Fruit fly (Drosophila melanogaster) whole organism, prepupa: ENCODE data around the gene EndoA.

Experiments used
- Blimp-1 ChIP-seq: fragments of 200-800 bp; sonication (Bioruptor generic); optimal IDR thresholded peaks from 3 replicates; lab custom pipeline; 2017; ENCODE audit warnings: missing biosample characterization, missing genetic modification characterization, mild to moderate bottlenecking, moderate library complexity, missing genetic modification reagents
- CG10669 ChIP-seq: fragments of 200-800 bp; sonication (Bioruptor generic); optimal IDR thresholded peaks from 3 replicates; lab custom pipeline; 2018; ENCODE audit warnings: missing biosample characterization, mild to moderate bottlenecking, missing genetic modification characterization, moderate library complexity
- CG11294 ChIP-seq: fragments of 200-800 bp; sonication (Bioruptor generic); IDR thresholded peaks from 2 replicates; pipeline ENCODE4 v1.3.6; 2022; ENCODE audit warnings: missing biosample characterization, missing genetic modification characterization
- CG11902 ChIP-seq: fragments of 200-800 bp; sonication (Bioruptor generic); optimal IDR thresholded peaks from 3 replicates; lab custom pipeline; 2016; ENCODE audit warnings: missing biosample characterization, missing genetic modification characterization
- CG1621 ChIP-seq: fragments of 200-800 bp; sonication (Bioruptor generic); optimal IDR thresholded peaks from 3 replicates; lab custom pipeline; 2018; ENCODE audit warnings: missing biosample characterization, mild to moderate bottlenecking, missing genetic modification characterization
- CG16779 ChIP-seq: fragments of 200-800 bp; sonication (Bioruptor generic); optimal IDR thresholded peaks from 3 replicates; lab custom pipeline; 2017; ENCODE audit warnings: missing biosample characterization, mild to moderate bottlenecking, missing genetic modification characterization
- CG3032 ChIP-seq: fragments of 200-800 bp; optimal IDR thresholded peaks from 2 replicates; lab custom pipeline; 2019; ENCODE audit warnings: missing biosample characterization, mild to moderate bottlenecking, missing genetic modification characterization, moderate library complexity
- CG31627 ChIP-seq: fragments of 200-800 bp; sonication (Bioruptor generic); optimal IDR thresholded peaks from 3 replicates; lab custom pipeline; 2016; ENCODE audit warnings: missing biosample characterization, missing genetic modification characterization
- CG32006 ChIP-seq: fragments of 200-800 bp; sonication (Bioruptor generic); optimal IDR thresholded peaks from 3 replicates; lab custom pipeline; 2017; ENCODE audit warnings: missing biosample characterization, mild to moderate bottlenecking, missing genetic modification characterization
- CG3919 ChIP-seq: fragments of 200-800 bp; sonication (Bioruptor generic); optimal IDR thresholded peaks from 3 replicates; lab custom pipeline; 2016; ENCODE audit warnings: missing biosample characterization, missing genetic modification characterization
- CG4318 ChIP-seq: fragments of 200-800 bp; sonication (Bioruptor generic); optimal IDR thresholded peaks from 3 replicates; lab custom pipeline; 2017; ENCODE audit warnings: missing biosample characterization, mild to moderate bottlenecking, missing genetic modification characterization
- CG6276 ChIP-seq: fragments of 200-800 bp; sonication (Bioruptor generic); optimal IDR thresholded peaks from 2 replicates; lab custom pipeline; 2017; ENCODE audit warnings: missing biosample characterization, mild to moderate bottlenecking, missing genetic modification characterization
- CG6792 ChIP-seq: fragments of 200-800 bp; sonication (Bioruptor generic); optimal IDR thresholded peaks from 3 replicates; lab custom pipeline; 2016; ENCODE audit warnings: missing biosample characterization, missing genetic modification characterization
- CG6808 ChIP-seq: fragments of 200-800 bp; sonication (Bioruptor generic); optimal IDR thresholded peaks from 3 replicates; lab custom pipeline; 2017; ENCODE audit warnings: missing biosample characterization, missing genetic modification characterization, mild to moderate bottlenecking, moderate library complexity, missing genetic modification reagents
- CG6854 ChIP-seq: fragments of 200-800 bp; sonication (Bioruptor generic); optimal IDR thresholded peaks from 2 replicates; lab custom pipeline; 2017; ENCODE audit warnings: missing biosample characterization, mild to moderate bottlenecking, missing genetic modification characterization
- CG8319 ChIP-seq: fragments of 200-800 bp; sonication (Bioruptor generic); optimal IDR thresholded peaks from 3 replicates; lab custom pipeline; 2016; ENCODE audit warnings: missing biosample characterization, missing genetic modification characterization
- CG8632 ChIP-seq: fragments of 200-800 bp; sonication (Bioruptor generic); optimal IDR thresholded peaks from 3 replicates; lab custom pipeline; 2016; ENCODE audit warnings: missing biosample characterization, missing genetic modification characterization
- CG9139 ChIP-seq: fragments of 200-800 bp; sonication (Bioruptor generic); optimal IDR thresholded peaks from 3 replicates; lab custom pipeline; 2017; ENCODE audit warnings: missing biosample characterization, mild to moderate bottlenecking, missing genetic modification characterization
- Eip78C ChIP-seq: fragments of 200-800 bp; sonication (Bioruptor generic); peaks from one replicate; lab custom pipeline; 2016; ENCODE audit warnings: missing biosample characterization, missing genetic modification characterization
- Eip93F ChIP-seq: fragments of 200-800 bp; sonication (Bioruptor generic); optimal IDR thresholded peaks from 2 replicates; lab custom pipeline; 2016; ENCODE audit warnings: missing biosample characterization, mild to moderate bottlenecking, missing genetic modification characterization
- Ets21C ChIP-seq: fragments of 200-800 bp; sonication (Bioruptor generic); optimal IDR thresholded peaks from 3 replicates; lab custom pipeline; 2016; ENCODE audit warnings: missing biosample characterization, missing genetic modification characterization
- Ets96B ChIP-seq: fragments of 200-800 bp; optimal IDR thresholded peaks from 2 replicates; lab custom pipeline; 2019; ENCODE audit warnings: missing biosample characterization, mild to moderate bottlenecking, missing genetic modification characterization, moderate library complexity
- Gug ChIP-seq: fragments of 200-800 bp; sonication (Bioruptor generic); IDR thresholded peaks from 2 replicates; pipeline ENCODE4 v1.3.6; 2022; ENCODE audit warnings: missing biosample characterization, missing genetic modification characterization
- Hr39 ChIP-seq: fragments of 200-800 bp; sonication (Bioruptor generic); optimal IDR thresholded peaks from 2 replicates; lab custom pipeline; 2016; ENCODE audit warnings: missing biosample characterization, missing genetic modification characterization
- Hr4 ChIP-seq: fragments of 200-800 bp; sonication (Bioruptor generic); optimal IDR thresholded peaks from 3 replicates; lab custom pipeline; 2016; ENCODE audit warnings: missing biosample characterization, missing genetic modification characterization
- Lpt ChIP-seq: fragments of 200-800 bp; sonication (Bioruptor generic); optimal IDR thresholded peaks from 3 replicates; lab custom pipeline; 2016; ENCODE audit warnings: missing biosample characterization, missing genetic modification characterization
- Met ChIP-seq: fragments of 200-800 bp; sonication (Bioruptor generic); optimal IDR thresholded peaks from 3 replicates; lab custom pipeline; 2016; ENCODE audit warnings: missing biosample characterization, missing genetic modification characterization
- OdsH ChIP-seq: fragments of 200-800 bp; sonication (Bioruptor generic); optimal IDR thresholded peaks from 3 replicates; lab custom pipeline; 2016; ENCODE audit warnings: missing biosample characterization, missing genetic modification characterization
- Smox ChIP-seq: fragments of 200-800 bp; sonication (Bioruptor generic); optimal IDR thresholded peaks from 3 replicates; lab custom pipeline; 2016; ENCODE audit warnings: missing biosample characterization, missing genetic modification characterization
- Sox102F ChIP-seq: fragments of 200-800 bp; sonication (Bioruptor generic); optimal IDR thresholded peaks from 2 replicates; lab custom pipeline; 2016; ENCODE audit warnings: missing biosample characterization, mild to moderate bottlenecking, missing genetic modification characterization
- Sox15 ChIP-seq: fragments of 200-800 bp; sonication (Bioruptor generic); optimal IDR thresholded peaks from 3 replicates; lab custom pipeline; 2016; ENCODE audit warnings: missing biosample characterization, missing genetic modification characterization
- achi ChIP-seq: fragments of 200-800 bp; sonication (Bioruptor generic); optimal IDR thresholded peaks from 3 replicates; lab custom pipeline; 2016; ENCODE audit warnings: missing biosample characterization, missing genetic modification characterization
- acj6 ChIP-seq: fragments of 200-800 bp; sonication (Bioruptor generic); optimal IDR thresholded peaks from 3 replicates; lab custom pipeline; 2016; ENCODE audit warnings: missing biosample characterization, missing genetic modification characterization
- cyc ChIP-seq: fragments of 200-800 bp; sonication (Bioruptor generic); optimal IDR thresholded peaks from 3 replicates; lab custom pipeline; 2016; ENCODE audit warnings: missing biosample characterization, missing genetic modification characterization
- dac ChIP-seq: fragments of 200-800 bp; sonication (Bioruptor generic); optimal IDR thresholded peaks from 2 replicates; lab custom pipeline; 2017; ENCODE audit warnings: missing biosample characterization, mild to moderate bottlenecking, missing genetic modification characterization
- dsx ChIP-seq: fragments of 200-800 bp; optimal IDR thresholded peaks from 3 replicates; lab custom pipeline; 2019; ENCODE audit warnings: missing biosample characterization, mild to moderate bottlenecking, missing genetic modification characterization, moderate library complexity; ENCODE audit not compliant: poor library complexity, severe bottlenecking
- eg ChIP-seq: fragments of 200-800 bp; sonication (Bioruptor generic); IDR thresholded peaks from 3 replicates; pipeline ENCODE4 v1.3.6; 2022; ENCODE audit warnings: missing biosample characterization, missing genetic modification characterization
- fd59A ChIP-seq: fragments of 200-800 bp; sonication (Bioruptor generic); optimal IDR thresholded peaks from 2 replicates; lab custom pipeline; 2017; ENCODE audit warnings: missing biosample characterization, mild to moderate bottlenecking, missing genetic modification characterization, missing genetic modification reagents
- fd85E ChIP-seq: fragments of 200-800 bp; sonication (Bioruptor generic); optimal IDR thresholded peaks from 3 replicates; lab custom pipeline; 2016; ENCODE audit warnings: missing biosample characterization, missing genetic modification characterization
- lz ChIP-seq: fragments of 200-800 bp; sonication (Bioruptor generic); optimal IDR thresholded peaks from 3 replicates; lab custom pipeline; 2016; ENCODE audit warnings: missing biosample characterization, missing genetic modification characterization
- net ChIP-seq: fragments of 200-800 bp; sonication (Bioruptor generic); optimal IDR thresholded peaks from 3 replicates; lab custom pipeline; 2016; ENCODE audit warnings: missing biosample characterization, missing genetic modification characterization
- pdm3 ChIP-seq: fragments of 200-800 bp; sonication (Bioruptor generic); optimal IDR thresholded peaks from 3 replicates; lab custom pipeline; 2016; ENCODE audit warnings: missing biosample characterization, missing genetic modification characterization
- spab ChIP-seq: fragments of 200-800 bp; sonication (Bioruptor generic); optimal IDR thresholded peaks from 2 replicates; lab custom pipeline; 2017; ENCODE audit warnings: missing biosample characterization, mild to moderate bottlenecking, missing genetic modification characterization, missing genetic modification reagents
- ss ChIP-seq, 2 experiments: fragments of 200-800 bp; sonication (Bioruptor generic); optimal IDR thresholded peaks; 2 replicates in 1 of 2; 3 replicates in 1 of 2; lab custom pipeline; 2017 to 2018; ENCODE audit warnings: mild to moderate bottlenecking in 2 of 2, missing biosample characterization in 2 of 2, missing genetic modification characterization in 2 of 2, moderate library complexity in 1 of 2
- svp ChIP-seq: fragments of 200-800 bp; sonication (Bioruptor generic); peaks from one replicate; lab custom pipeline; 2016; ENCODE audit warnings: missing biosample characterization, missing genetic modification characterization
- topi ChIP-seq: fragments of 200-800 bp; sonication (Bioruptor generic); optimal IDR thresholded peaks from 3 replicates; lab custom pipeline; 2016; ENCODE audit warnings: missing biosample characterization, missing genetic modification characterization
- vri ChIP-seq: fragments of 200-800 bp; sonication (Bioruptor generic); optimal IDR thresholded peaks from 3 replicates; lab custom pipeline; 2016; ENCODE audit warnings: missing biosample characterization, mild to moderate bottlenecking, missing genetic modification characterization

Gene EndoA

DNA sequence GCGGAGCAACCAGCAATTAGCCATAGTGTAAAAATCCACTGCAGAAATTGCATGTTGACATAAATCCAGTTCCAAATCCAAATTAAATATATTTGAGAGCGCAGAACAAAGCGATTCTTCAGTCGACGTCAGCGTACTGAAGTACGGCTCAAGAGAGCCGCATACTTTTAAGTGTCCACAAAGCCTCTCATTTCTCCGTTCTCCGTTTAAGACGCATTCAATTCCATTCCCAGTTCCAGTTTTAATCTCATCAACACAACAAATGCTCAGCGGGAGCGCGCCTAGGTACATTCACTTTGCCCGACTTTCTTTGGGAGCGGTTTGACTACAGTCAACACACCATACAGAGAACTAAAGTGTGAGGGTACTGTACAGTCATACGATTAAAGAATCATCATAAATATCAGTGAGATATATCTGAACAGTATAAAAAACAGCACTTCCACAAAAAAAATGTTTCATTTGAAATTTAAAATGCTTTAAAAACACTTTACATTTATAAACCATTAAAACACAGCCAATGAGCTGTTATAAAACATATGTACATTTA is 6.4 kb downstream of the EndoA start, which contains the start of gene Sgsh (continued):
- TF ChIP-seq CG6808 (GFP tag; lab: Kevin White, UChicago): peak; percentile 23
- TF ChIP-seq ss (GFP tag; optimal IDR thresholded peaks at IDR 0.05; lab: Kevin White, UChicago): no peak
- TF ChIP-seq svp: peak; percentile 43
- no peak for TF ChIP-seq Ets21C (GFP tag; lab: Kevin White, UChicago)
- no peak for TF ChIP-seq CG1621
- no peak for TF ChIP-seq CG16779 (tag; lab: Kevin White, UChicago)
- TF ChIP-seq acj6 (GFP tag; lab: Kevin White, UChicago): no peak
- TF ChIP-seq lz (GFP tag; lab: Kevin White, UChicago): peak; percentile 16
- no peak for TF ChIP-seq Smox
- no peak for TF ChIP-seq Hr39 (GFP tag; lab: Kevin White, UChicago)
- no peak for TF ChIP-seq CG3919 (GFP tag; lab: Kevin White, UChicago)
- peak; percentile 32 for TF ChIP-seq cyc (GFP tag; lab: Kevin White, UChicago)

- TF ChIP-seq net: peak; percentile 50
- TF ChIP-seq CG11294 (GFP tag; lab: Robert Waterston, UW): no peak
- no peak for TF ChIP-seq dac (GFP tag; lab: Kevin White, UChicago)
- peak; percentile 61 for TF ChIP-seq CG6276 (GFP tag; lab: Kevin White, UChicago)
- 0 out of 2 replicates have a peak, but pooled peaks have one; percentile 9 for TF ChIP-seq Gug (GFP tag; lab: Robert Waterston, UW)
- TF ChIP-seq CG6854 (GFP tag; lab: Kevin White, UChicago): no peak
- peak; percentile 4 for TF ChIP-seq Blimp-1 (GFP tag; lab: Kevin White, UChicago)
- TF ChIP-seq CG16779 (tag; lab: Kevin White, UChicago): no peak
- TF ChIP-seq CG31627: peak; percentile 45
- peak; percentile 30 for TF ChIP-seq CG8632 (GFP tag; lab: Kevin White, UChicago)
- TF ChIP-seq Ets21C (GFP tag; lab: Kevin White, UChicago): peak; percentile 48
- TF ChIP-seq eg (GFP tag; lab: Robert Waterston, UW): peak; percentile 73
- TF ChIP-seq CG11902 (GFP tag; lab: Kevin White, UChicago): no peak
- TF ChIP-seq Hr39 (GFP tag; lab: Kevin White, UChicago): peak; percentile 68
- TF ChIP-seq dsx (GFP tag; lab: Kevin White, UChicago): peak; percentile 41
- TF ChIP-seq CG6792: peak; percentile 34
- peak; percentile 50 for TF ChIP-seq OdsH
- peak; percentile 35 for TF ChIP-seq achi (GFP tag; lab: Kevin White, UChicago)
- TF ChIP-seq CG4318 (GFP tag; lab: Kevin White, UChicago): peak; percentile 83
- peak; percentile 36 for TF ChIP-seq CG1621
- TF ChIP-seq Lpt (GFP tag; lab: Kevin White, UChicago): peak; percentile 5
- peak; percentile 47 for TF ChIP-seq fd59A (GFP tag; lab: Kevin White, UChicago)
- TF ChIP-seq Eip78C: peak; percentile 76
- peak; percentile 50 for TF ChIP-seq Hr4 (GFP tag; lab: Kevin White, UChicago)
- TF ChIP-seq vri (GFP tag; lab: Kevin White, UChicago): peak; percentile 54
- TF ChIP-seq CG10669 (GFP tag; lab: Kevin White, UChicago): peak; percentile 56
- TF ChIP-seq CG32006 (GFP tag; lab: Kevin White, UChicago): peak; percentile 87
- no peak for TF ChIP-seq fd85E (GFP tag; lab: Kevin White, UChicago)
- peak; percentile 48 for TF ChIP-seq topi (GFP tag; lab: Kevin White, UChicago)
- peak; percentile 35 for TF ChIP-seq lz (GFP tag; lab: Kevin White, UChicago)
- no peak for TF ChIP-seq Eip93F (GFP tag; lab: Kevin White, UChicago)
- peak; percentile 45 for TF ChIP-seq Ets96B
- peak; percentile 3 for TF ChIP-seq Sox15 (GFP tag; lab: Kevin White, UChicago)
- TF ChIP-seq spab (GFP tag; lab: Kevin White, UChicago): no peak
- TF ChIP-seq Sox102F (GFP tag; lab: Kevin White, UChicago): peak; percentile 71
- peak; percentile 61 for TF ChIP-seq CG3032 (tag; lab: Kevin White, UChicago)
- TF ChIP-seq Met (GFP tag; lab: Kevin White, UChicago): peak; percentile 71
- TF ChIP-seq CG6808 (GFP tag; lab: Kevin White, UChicago): peak; percentile 30
- TF ChIP-seq Smox: peak; percentile 64
- peak; percentile 60 for TF ChIP-seq pdm3 (GFP tag; lab: Kevin White, UChicago)
- TF ChIP-seq CG8319: no peak
- TF ChIP-seq CG9139: no peak
Measured at dm6 chr3R:18913856-18914593, 7.6 kb downstream of the EndoA start.
